Worm (Caenorhabditis elegans) whole organism, late embryonic: ENCODE results near the gene Y49F6B.19.

Experiments
- F13H6.1 ChIP-seq: sonication (generic microtip); optimal IDR thresholded peaks from 2 replicates; lab custom pipeline; 2016; ENCODE audit warnings: missing genetic modification characterization, missing compliant biosample characterization
- K02D7.2 ChIP-seq: sonication (generic microtip); optimal IDR thresholded peaks from 2 replicates; lab custom pipeline; 2017; ENCODE audit warnings: mild to moderate bottlenecking, missing genetic modification characterization, missing compliant biosample characterization
- K09A11.1 ChIP-seq: sonication (generic microtip); optimal IDR thresholded peaks from 2 replicates; lab custom pipeline; 2017; ENCODE audit warnings: antibody characterized with exemption, mild to moderate bottlenecking, missing genetic modification characterization, missing compliant biosample characterization; ENCODE audit not compliant: insufficient read depth
- T23F11.4 ChIP-seq: fragments of 200-800 bp; sonication (Bioruptor generic); optimal IDR thresholded peaks from 2 replicates; lab custom pipeline; 2018; ENCODE audit warnings: mild to moderate bottlenecking, missing genetic modification characterization, missing compliant biosample characterization
- ceh-14 ChIP-seq: sonication (generic microtip); optimal IDR thresholded peaks from 2 replicates; lab custom pipeline; 2016; ENCODE audit warnings: missing genotype, missing genetic modification characterization, missing compliant biosample characterization
- ceh-19 ChIP-seq: fragments of 200-800 bp; sonication (Bioruptor generic); optimal IDR thresholded peaks from 2 replicates; lab custom pipeline; 2018; ENCODE audit warnings: mild to moderate bottlenecking, missing genetic modification characterization, missing compliant biosample characterization
- ceh-2 ChIP-seq: sonication (generic microtip); optimal IDR thresholded peaks from 2 replicates; lab custom pipeline; 2016; ENCODE audit warnings: missing genotype, missing genetic modification characterization, missing compliant biosample characterization
- ceh-24 ChIP-seq: sonication (generic microtip); optimal IDR thresholded peaks from 2 replicates; lab custom pipeline; 2016; ENCODE audit warnings: mild to moderate bottlenecking, missing genetic modification characterization, missing compliant biosample characterization
- ceh-30 ChIP-seq: fragments of 150-350 bp; optimal IDR thresholded peaks from 2 replicates; lab custom pipeline; 2014; ENCODE audit warnings: missing biosample characterization, missing genetic modification characterization
- ceh-48 ChIP-seq: sonication (generic microtip); optimal IDR thresholded peaks from 2 replicates; lab custom pipeline; 2016; ENCODE audit warnings: missing genetic modification characterization, inconsistent platforms, missing compliant biosample characterization
- ceh-6 ChIP-seq: fragments of 200-800 bp; sonication (Bioruptor generic); optimal IDR thresholded peaks from 2 replicates; lab custom pipeline; 2018; ENCODE audit warnings: mild to moderate bottlenecking, missing genetic modification characterization, missing compliant biosample characterization
- ceh-9 ChIP-seq: sonication (generic microtip); optimal IDR thresholded peaks from 2 replicates; lab custom pipeline; 2016; ENCODE audit warnings: mild to moderate bottlenecking, missing genetic modification characterization, inconsistent platforms, missing compliant biosample characterization
- che-1 ChIP-seq: sonication (generic microtip); optimal IDR thresholded peaks from 2 replicates; lab custom pipeline; 2016; ENCODE audit warnings: mild to moderate bottlenecking, missing genetic modification characterization, missing compliant biosample characterization
- dmd-4 ChIP-seq: sonication (generic microtip); optimal IDR thresholded peaks from 2 replicates; lab custom pipeline; 2016; ENCODE audit warnings: borderline replicate concordance, missing genetic modification characterization, missing compliant biosample characterization
- elt-2 ChIP-seq: sonication (generic microtip); optimal IDR thresholded peaks from 2 replicates; lab custom pipeline; 2016; ENCODE audit warnings: missing genetic modification reagents, missing genetic modification characterization, missing compliant biosample characterization
- gmeb-2 ChIP-seq: sonication (generic microtip); optimal IDR thresholded peaks from 2 replicates; lab custom pipeline; 2016; ENCODE audit warnings: missing genetic modification characterization, inconsistent platforms, missing compliant biosample characterization
- hlh-15 ChIP-seq: sonication (generic microtip); optimal IDR thresholded peaks from 2 replicates; lab custom pipeline; 2016; ENCODE audit warnings: missing genetic modification characterization, missing compliant biosample characterization
- hlh-30 ChIP-seq: sonication (generic microtip); optimal IDR thresholded peaks from 2 replicates; lab custom pipeline; 2017; ENCODE audit warnings: antibody characterized with exemption, missing genetic modification characterization, missing compliant biosample characterization; ENCODE audit not compliant: insufficient read depth
- madf-2 ChIP-seq: sonication (generic microtip); optimal IDR thresholded peaks from 2 replicates; lab custom pipeline; 2017; ENCODE audit warnings: missing genetic modification characterization, missing compliant biosample characterization
- npax-4 ChIP-seq: sonication (generic microtip); optimal IDR thresholded peaks from 2 replicates; lab custom pipeline; 2016; ENCODE audit warnings: missing genetic modification characterization, missing compliant biosample characterization
- odd-2 ChIP-seq: sonication (generic microtip); optimal IDR thresholded peaks from 2 replicates; lab custom pipeline; 2017; ENCODE audit warnings: antibody characterized with exemption, mild to moderate bottlenecking, missing genetic modification characterization, missing compliant biosample characterization
- pat-9 ChIP-seq: fragments of 200-800 bp; sonication (Bioruptor generic); optimal IDR thresholded peaks from 2 replicates; lab custom pipeline; 2018; ENCODE audit warnings: mild to moderate bottlenecking, missing genetic modification characterization, moderate library complexity, missing compliant biosample characterization
- pha-2 ChIP-seq: sonication (generic microtip); optimal IDR thresholded peaks from 2 replicates; lab custom pipeline; 2017; ENCODE audit warnings: mild to moderate bottlenecking, missing genetic modification characterization, missing compliant biosample characterization
- pha-4 ChIP-seq: fragments of 150-350 bp; optimal IDR thresholded peaks from 2 replicates; lab custom pipeline; 2018; ENCODE audit warnings: missing biosample characterization, missing genetic modification reagents, missing genetic modification characterization
- ref-2 ChIP-seq: sonication (generic microtip); optimal IDR thresholded peaks from 2 replicates; lab custom pipeline; 2016; ENCODE audit warnings: missing genetic modification characterization, missing compliant biosample characterization
- sox-2 ChIP-seq: fragments of 200-800 bp; sonication (Bioruptor generic); IDR thresholded peaks from 2 replicates; pipeline ENCODE4 v1.3.6; 2022; ENCODE audit warnings: missing genetic modification reagents, missing genetic modification characterization, missing compliant biosample characterization
- tbx-2 ChIP-seq: sonication (generic microtip); optimal IDR thresholded peaks from 2 replicates; lab custom pipeline; 2016; ENCODE audit warnings: missing genetic modification characterization, missing compliant biosample characterization
- tbx-7 ChIP-seq: sonication (generic microtip); optimal IDR thresholded peaks from 2 replicates; lab custom pipeline; 2016; ENCODE audit warnings: missing genotype, missing genetic modification characterization, missing compliant biosample characterization
- ttx-3 ChIP-seq: sonication (generic microtip); optimal IDR thresholded peaks from 2 replicates; lab custom pipeline; 2016; ENCODE audit warnings: missing genetic modification reagents, missing genetic modification characterization, missing compliant biosample characterization
- unc-3 ChIP-seq, 2 experiments: fragments of 200-800 bp in 1 of 2; sonication (Bioruptor generic) in 1 of 2; sonication (generic microtip) in 1 of 2; conservative IDR thresholded peaks in 1 of 2; optimal IDR thresholded peaks in 1 of 2; 2 replicates each; pipeline versions ENCODE4 v1.3.6 to Lab custom; 2016 to 2022; ENCODE audit warnings: missing compliant biosample characterization in 2 of 2, missing genetic modification characterization in 2 of 2, missing genetic modification reagents in 1 of 2
- unc-55 ChIP-seq: sonication (generic microtip); optimal IDR thresholded peaks from 2 replicates; lab custom pipeline; 2017; ENCODE audit warnings: missing biosample characterization, missing genetic modification reagents, missing genetic modification characterization
- unc-86 ChIP-seq: sonication (generic microtip); optimal IDR thresholded peaks from 2 replicates; lab custom pipeline; 2016; ENCODE audit warnings: missing genetic modification characterization, missing compliant biosample characterization

Gene Y49F6B.19

DNA sequence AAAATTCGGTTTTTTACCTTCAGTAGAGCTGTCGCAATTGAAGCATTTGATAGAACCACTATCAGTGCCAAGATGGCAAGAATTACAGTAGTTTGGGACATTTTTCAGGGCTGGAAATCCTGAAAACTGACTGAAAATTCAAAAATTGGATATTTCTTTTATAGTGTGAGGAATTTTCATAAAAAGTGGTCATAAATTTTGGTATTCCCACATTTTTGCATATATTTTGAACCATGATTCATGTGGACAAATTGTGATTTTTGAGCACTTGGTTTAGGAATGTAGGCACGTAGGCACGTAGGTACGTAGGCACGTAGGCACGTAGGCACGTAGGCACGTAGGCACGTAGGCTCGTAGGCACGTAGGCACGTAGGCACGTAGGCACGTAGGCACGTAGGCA is at the start of gene Y49F6B.19:
Gene Y49F6B.19 (minus strand): TSS at position 101 of the 400 bp plus-strand sequence.
- TF ChIP-seq ceh-24 (tag; lab: Kevin White, UChicago) (no peak), npax-4 (no peak), che-1 (tag; lab: Kevin White, UChicago) (no peak), madf-2 (tag; lab: Kevin White, UChicago) (no peak), unc-3 (GFP tag; conservative IDR thresholded peaks at IDR 0.05; lab: Robert Waterston, UW) (no peak), unc-3 (tag; optimal IDR thresholded peaks at IDR 0.05; lab: Kevin White, UChicago) (no peak), ceh-30 (tag; lab: Kevin White, UChicago) (no peak), tbx-7 (no peak), hlh-15 (tag; lab: Kevin White, UChicago) (no peak), ceh-9 (no peak), elt-2 (tag; lab: Kevin White, UChicago) (no peak), ceh-6 (GFP tag; lab: Kevin White, UChicago) (no peak), pha-2 (tag; lab: Kevin White, UChicago) (no peak), gmeb-2 (tag; lab: Kevin White, UChicago) (no peak), tbx-2 (tag; lab: Kevin White, UChicago) (no peak), ceh-14 (no peak), ttx-3 (tag; lab: Kevin White, UChicago) (no peak), pha-4 (tag; lab: Kevin White, UChicago) (no peak)

DNA sequence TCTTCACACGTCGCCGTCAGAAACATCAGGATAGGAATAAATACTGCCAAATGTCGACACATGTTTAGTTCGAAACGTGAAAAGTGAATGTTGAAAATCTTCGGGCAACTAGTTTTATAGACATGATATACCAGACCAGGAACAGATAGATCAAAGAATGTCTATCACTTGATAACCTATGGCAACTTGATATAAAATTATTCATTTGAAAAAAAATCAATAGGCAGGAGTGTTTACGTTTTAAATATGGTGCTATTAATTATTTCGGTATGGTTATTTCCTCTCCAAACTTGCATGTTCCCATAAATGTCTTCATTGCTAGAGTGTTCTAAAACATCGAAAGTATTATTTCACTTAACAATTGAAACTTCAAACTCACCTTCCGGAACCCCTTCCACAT is 49.4 kb upstream of the Y49F6B.19 start, which contains the start of gene W10G11.2:
Gene W10G11.2 (minus strand): TSS at position 101 of the 400 bp plus-strand sequence.
- TF ChIP-seq odd-2 (tag; lab: Kevin White, UChicago): no peak
- no peak for TF ChIP-seq K09A11.1 (tag; lab: Kevin White, UChicago)
- TF ChIP-seq ceh-2 (tag; lab: Kevin White, UChicago): no peak
- no peak for TF ChIP-seq sox-2 (GFP tag; lab: Robert Waterston, UW)
- no peak for TF ChIP-seq pat-9 (tag; lab: Kevin White, UChicago)
- TF ChIP-seq F13H6.1: no peak
- no peak for TF ChIP-seq T23F11.4 (GFP tag; lab: Kevin White, UChicago)

DNA sequence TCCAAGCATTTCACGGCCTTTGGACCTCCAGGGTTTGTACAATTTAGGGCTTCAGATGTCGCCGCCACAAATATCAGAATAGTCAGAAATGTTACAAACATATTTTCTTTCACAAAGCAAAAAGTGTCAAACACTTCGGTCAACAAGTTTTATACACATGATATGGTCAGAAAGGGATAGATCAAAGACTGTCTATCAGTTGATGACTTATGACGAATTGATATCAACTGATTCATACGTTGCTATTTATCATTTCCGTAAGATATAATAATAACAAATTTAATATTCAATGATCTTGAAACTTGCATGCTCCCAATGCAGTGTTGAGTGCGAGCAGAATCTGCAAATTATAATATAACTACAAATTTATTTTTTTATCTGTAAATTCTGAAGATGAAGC is 48.5 kb upstream of the Y49F6B.19 start, which contains the start of gene W10G11.1:
Gene W10G11.1 (minus strand): TSS at position 101 of the 400 bp plus-strand sequence.
- TF ChIP-seq K02D7.2 (no peak), ttx-3 (tag; lab: Kevin White, UChicago) (no peak), ref-2 (no peak), madf-2 (tag; lab: Kevin White, UChicago) (no peak), ceh-19 (GFP tag; lab: Kevin White, UChicago) (no peak), ceh-48 (tag; lab: Kevin White, UChicago) (no peak), unc-86 (no peak), che-1 (tag; lab: Kevin White, UChicago) (no peak), ceh-30 (tag; lab: Kevin White, UChicago) (no peak), unc-55 (GFP tag; lab: Kevin White, UChicago) (no peak)
- TF ChIP-seq, all 69 proteins: peak for 0

DNA sequence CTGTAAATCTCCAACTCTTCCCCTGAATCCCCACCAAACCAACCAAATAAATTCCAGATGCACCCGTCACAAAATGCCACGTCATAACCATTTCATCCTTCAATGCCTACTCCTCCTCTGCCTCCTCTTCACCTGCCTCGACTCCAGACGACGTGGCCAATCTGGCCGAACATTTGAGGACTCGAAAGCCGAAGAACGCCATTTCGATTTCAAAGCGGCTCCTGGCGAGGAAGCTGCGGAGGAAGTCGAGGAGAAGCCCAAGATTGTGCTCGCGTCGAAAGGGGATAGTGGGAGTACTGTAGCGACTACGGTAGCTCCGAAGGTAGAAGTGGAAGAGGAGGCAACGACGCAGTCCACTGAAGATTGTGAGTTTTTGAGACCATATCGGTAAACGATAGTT is 45.3 kb upstream of the Y49F6B.19 start, which contains the start of gene lgc-45:
Gene lgc-45 (plus strand): TSS at position 56 of the 400 bp plus-strand sequence.
- TF ChIP-seq madf-2 (tag; lab: Kevin White, UChicago): no peak
- TF ChIP-seq dmd-4: no peak
- TF ChIP-seq, all 69 proteins: peak for 0

DNA sequence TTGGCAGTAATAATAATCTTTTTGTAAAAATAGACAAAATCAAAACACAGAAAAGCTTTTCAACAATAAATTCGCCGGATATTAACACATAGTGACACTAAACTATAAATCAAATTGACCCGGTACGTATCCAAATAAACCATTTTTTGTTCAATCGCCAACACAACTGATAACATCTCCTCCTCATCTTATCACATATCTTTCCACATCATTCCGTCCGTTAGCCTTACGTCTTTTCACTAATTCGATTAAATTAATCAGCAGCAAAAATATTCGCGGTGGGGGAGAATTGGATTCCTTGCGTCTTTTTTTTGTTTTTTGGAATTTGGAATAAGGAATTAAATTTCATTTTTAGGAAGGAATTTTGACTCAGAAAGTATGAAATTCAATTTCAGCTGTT is 44.4 kb upstream of the Y49F6B.19 start:
- TF ChIP-seq hlh-30 (tag; lab: Kevin White, UChicago): no peak
- no peak for TF ChIP-seq unc-55 (GFP tag; lab: Kevin White, UChicago)
